Worm (Caenorhabditis elegans) whole organism, mixed stage, embryonic: ENCODE results near the gene Y41D4B.6.

Source experiments
- blmp-1 ChIP-seq: fragments of 150-350 bp; optimal IDR thresholded peaks from 2 replicates; lab custom pipeline; 2014; ENCODE audit warnings: missing biosample characterization, missing genetic modification characterization
- ceh-43 ChIP-seq: fragments of 200-800 bp; sonication (Bioruptor generic); optimal IDR thresholded peaks from 2 replicates; lab custom pipeline; 2018; ENCODE audit warnings: mild to moderate bottlenecking, missing genetic modification characterization, moderate library complexity, missing compliant biosample characterization
- ces-1 ChIP-seq: fragments of 150-350 bp; optimal IDR thresholded peaks from 2 replicates; lab custom pipeline; 2014; ENCODE audit warnings: missing biosample characterization, missing genetic modification reagents, missing genetic modification characterization
- elt-1 ChIP-seq: sonication (generic microtip); optimal IDR thresholded peaks from 2 replicates; lab custom pipeline; 2017; ENCODE audit warnings: missing genetic modification characterization, mild to moderate bottlenecking, missing compliant biosample characterization, antibody characterized with exemption, moderate library complexity, borderline replicate concordance; ENCODE audit not compliant: insufficient read depth
- flh-1 ChIP-seq: fragments of 200-800 bp; sonication (Bioruptor generic); optimal IDR thresholded peaks from 2 replicates; lab custom pipeline; 2018; ENCODE audit warnings: mild to moderate bottlenecking, missing genetic modification characterization, moderate library complexity, missing compliant biosample characterization
- mep-1 ChIP-seq: fragments of 150-350 bp; optimal IDR thresholded peaks from 2 replicates; lab custom pipeline; 2017; ENCODE audit warnings: missing biosample characterization, missing genetic modification reagents, missing genetic modification characterization, inconsistent platforms
- nhr-2 ChIP-seq: fragments of 150-350 bp; optimal IDR thresholded peaks from 2 replicates; lab custom pipeline; 2014; ENCODE audit warnings: missing biosample characterization, missing genetic modification characterization
- nhr-237 ChIP-seq: fragments of 150-350 bp; optimal IDR thresholded peaks from 2 replicates; lab custom pipeline; 2014; ENCODE audit warnings: missing biosample characterization, missing genetic modification characterization
- unc-62 ChIP-seq: fragments of 150-350 bp; optimal IDR thresholded peaks from 2 replicates; lab custom pipeline; 2014; ENCODE audit warnings: missing biosample characterization, missing genetic modification reagents, missing genetic modification characterization

DNA sequence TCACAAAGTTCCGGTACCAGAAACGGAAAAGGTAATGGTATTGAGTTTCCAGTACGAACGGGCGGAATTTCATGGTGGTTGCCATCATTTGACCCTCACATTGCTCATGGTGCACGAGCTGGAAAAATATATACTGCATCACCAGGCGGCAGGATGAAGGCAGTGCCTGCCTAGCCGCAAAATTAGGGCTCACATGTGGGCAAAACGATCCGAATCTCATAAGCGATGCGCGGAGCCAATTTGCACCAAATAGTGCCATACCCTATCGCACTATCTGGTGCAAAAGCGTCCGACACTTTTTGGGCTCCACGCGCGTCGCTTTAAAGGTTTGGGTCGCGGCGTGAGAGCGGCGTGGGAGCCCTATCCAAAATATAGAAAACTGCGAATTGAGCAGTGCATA, 45.7 kb downstream of the Y41D4B.6 start:
- no peak for TF ChIP-seq ceh-43 (GFP tag; lab: Kevin White, UChicago)
- TF ChIP-seq ces-1 (GFP tag; lab: Kevin White, UChicago), result no peak
- TF ChIP-seq nhr-2 (tag; lab: Kevin White, UChicago), result no peak
- no peak for TF ChIP-seq elt-1 (tag; lab: Kevin White, UChicago)
- no peak for TF ChIP-seq unc-62 (GFP tag; lab: Kevin White, UChicago)
- no peak for TF ChIP-seq blmp-1 (tag; lab: Kevin White, UChicago)
- TF ChIP-seq flh-1 (GFP tag; lab: Kevin White, UChicago), result no peak
- TF ChIP-seq nhr-237 (tag; lab: Kevin White, UChicago), result no peak
- TF ChIP-seq mep-1 (tag; lab: Kevin White, UChicago), result no peak
